Worm (Caenorhabditis elegans): ENCODE data around the gene vps-32.1.

vps-32.1 gene

DNA sequence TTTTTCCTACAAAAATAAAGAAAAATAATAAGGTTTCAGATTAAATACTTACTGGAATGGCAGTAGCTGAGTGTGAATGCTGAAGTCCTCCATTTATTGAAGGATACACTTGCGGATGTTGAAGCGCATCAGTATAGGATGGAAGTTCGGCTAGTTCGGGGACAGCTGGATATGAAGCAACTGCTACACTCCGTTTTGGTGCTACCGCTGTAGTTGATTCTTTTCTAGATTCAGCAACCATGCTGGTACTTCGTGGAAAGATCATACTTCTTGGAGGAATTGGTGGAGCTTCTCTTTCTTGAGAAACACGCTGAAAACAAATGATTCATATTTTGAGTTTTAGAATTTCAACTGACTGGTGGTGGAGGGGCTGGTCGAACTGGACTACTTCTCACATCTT, 19.1 kb downstream of the vps-32.1 start:
- TF ChIP-seq ceh-43 (GFP tag; optimal IDR thresholded peaks at IDR 0.05) (no peak), hlh-1 (tag; optimal IDR thresholded peaks at IDR 0.05) (no peak), tbx-8 (GFP tag; optimal IDR thresholded peaks at IDR 0.05) (no peak), drap-1 (GFP tag; optimal IDR thresholded peaks at IDR 0.05) (no peak), nhr-12 (tag; optimal IDR thresholded peaks at IDR 0.05) (no peak), mls-2 (tag; optimal IDR thresholded peaks at IDR 0.05) (no peak), unc-62 (GFP tag; optimal IDR thresholded peaks at IDR 0.05) (no peak), ceh-39 (tag; optimal IDR thresholded peaks at IDR 0.05) (no peak), nhr-76 (tag; optimal IDR thresholded peaks at IDR 0.05) (no peak), elt-1 (tag; optimal IDR thresholded peaks at IDR 0.05; ENCODE audit: borderline replicate concordance, insufficient read depth) (no peak), unc-120 (tag; optimal IDR thresholded peaks at IDR 0.05; ENCODE audit: poor library complexity, severe bottlenecking) (no peak), unc-39 (tag; optimal IDR thresholded peaks at IDR 0.05) (no peak), nhr-237 (tag; optimal IDR thresholded peaks at IDR 0.05) (no peak), elt-3 (tag; optimal IDR thresholded peaks at IDR 0.05) (no peak)

DNA sequence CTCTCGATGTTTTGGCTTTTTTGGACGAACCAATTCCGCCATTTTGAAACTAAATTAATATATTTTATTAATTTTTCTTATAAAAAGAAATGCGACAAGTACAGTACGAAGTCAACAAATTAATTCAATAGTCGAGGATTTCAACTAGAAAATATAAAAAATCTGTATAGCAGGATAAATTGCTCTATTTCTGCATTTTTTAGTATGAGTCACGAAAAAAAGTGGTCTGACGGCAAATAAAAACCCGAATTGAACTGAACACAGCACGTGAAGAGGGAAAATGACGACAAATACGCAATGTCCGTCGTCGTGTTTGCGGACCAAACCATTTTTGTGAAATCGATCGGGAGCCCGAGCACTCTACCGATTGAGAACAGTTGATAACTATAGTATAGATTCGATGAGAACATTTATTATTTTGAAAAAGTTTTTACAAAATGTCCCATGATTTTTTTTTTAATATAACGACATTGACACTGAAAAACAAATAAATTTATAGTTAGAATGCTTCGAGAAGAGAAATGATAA, 19.9 kb downstream of the vps-32.1 start, which contains the start of gene epg-5:
epg-5 (minus strand) TSS at position 51 of the 528 bp plus-strand sequence.
- TF ChIP-seq unc-120 (tag; optimal IDR thresholded peaks at IDR 0.05; ENCODE audit: poor library complexity, severe bottlenecking) (peak; percentile 67), tbx-8 (GFP tag; optimal IDR thresholded peaks at IDR 0.05) (no peak)

DNA sequence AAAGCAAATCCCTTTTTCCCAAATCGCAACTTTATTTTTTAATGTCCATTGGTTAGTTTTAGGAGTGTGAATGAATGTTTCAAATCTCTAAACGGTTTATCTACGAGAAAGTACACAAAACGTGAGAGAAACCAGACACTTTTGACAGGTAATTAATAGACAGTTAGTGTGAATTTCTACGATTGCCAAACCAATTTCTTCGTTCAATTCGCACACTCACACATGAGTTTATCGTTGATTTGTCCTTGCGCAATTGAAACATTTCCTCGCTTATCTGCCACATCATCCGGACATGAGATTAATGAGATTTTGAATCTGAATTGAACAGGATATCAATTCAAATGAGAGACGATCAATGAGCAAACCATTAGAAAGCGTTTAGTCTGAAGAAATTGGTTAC, 20.8 kb downstream of the vps-32.1 start:
- TF ChIP-seq tbx-8 (GFP tag; optimal IDR thresholded peaks at IDR 0.05) (no peak), elt-1 (tag; optimal IDR thresholded peaks at IDR 0.05; ENCODE audit: borderline replicate concordance, insufficient read depth) (peak; percentile 4)

DNA sequence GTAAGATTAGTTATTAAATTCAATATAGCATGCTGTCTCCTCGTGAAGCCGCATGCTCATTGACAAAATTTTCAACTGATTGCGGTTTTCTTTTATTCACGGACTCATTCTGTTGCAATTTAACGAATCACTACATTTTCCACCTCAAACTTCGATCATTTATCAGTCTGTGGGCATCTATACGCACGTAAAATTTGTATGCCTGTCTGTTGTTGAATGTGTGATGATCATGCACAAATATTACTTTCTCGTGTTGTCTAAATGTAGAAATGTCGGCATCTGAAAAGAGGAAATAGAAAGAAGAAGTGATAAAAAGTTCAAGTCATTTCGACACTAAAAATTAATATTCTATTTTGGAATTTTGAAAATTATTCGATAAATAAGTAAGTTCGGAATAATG, 23.0 kb downstream of the vps-32.1 start:
- TF ChIP-seq ztf-11 (tag; optimal IDR thresholded peaks at IDR 0.05) (no peak), elt-1 (tag; optimal IDR thresholded peaks at IDR 0.05; ENCODE audit: borderline replicate concordance, insufficient read depth) (no peak), mab-5 (tag; optimal IDR thresholded peaks at IDR 0.05) (no peak), unc-39 (tag; optimal IDR thresholded peaks at IDR 0.05) (no peak), snpc-4 (tag; optimal IDR thresholded peaks at IDR 0.05) (no peak), M03D4.4 (tag; optimal IDR thresholded peaks at IDR 0.05) (no peak), mls-2 (tag; optimal IDR thresholded peaks at IDR 0.05) (no peak), unc-120 (tag; optimal IDR thresholded peaks at IDR 0.05; ENCODE audit: poor library complexity, severe bottlenecking) (no peak)

DNA sequence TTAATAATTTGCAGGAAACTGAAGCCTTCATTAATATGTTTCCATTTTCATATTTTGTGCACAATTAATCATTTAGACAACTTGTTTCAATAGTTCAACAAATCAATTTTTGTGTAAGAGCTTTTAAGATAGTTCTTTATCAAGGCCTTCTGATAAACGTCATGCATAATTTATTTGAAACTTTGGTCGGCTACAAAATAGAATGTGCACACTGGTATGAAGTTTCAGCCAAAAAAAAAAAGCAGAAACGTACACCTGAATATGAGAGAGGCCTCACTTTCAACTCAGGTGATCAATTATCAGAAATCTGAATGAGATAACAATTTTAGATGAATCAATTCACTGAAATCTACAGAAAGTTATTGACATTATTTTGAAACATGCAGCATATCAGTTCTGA, 25.0 kb downstream of the vps-32.1 start:
- TF ChIP-seq drap-1 (GFP tag; optimal IDR thresholded peaks at IDR 0.05) (no peak), unc-62 (GFP tag; optimal IDR thresholded peaks at IDR 0.05) (no peak), ces-1 (GFP tag; optimal IDR thresholded peaks at IDR 0.05) (no peak), sptf-1 (tag; optimal IDR thresholded peaks at IDR 0.05) (no peak), mls-2 (tag; optimal IDR thresholded peaks at IDR 0.05) (no peak), nhr-76 (tag; optimal IDR thresholded peaks at IDR 0.05) (no peak), lin-13 (tag; optimal IDR thresholded peaks at IDR 0.05) (no peak), M03D4.4 (tag; optimal IDR thresholded peaks at IDR 0.05) (no peak), lsy-2 (tag; optimal IDR thresholded peaks at IDR 0.05) (no peak), hlh-1 (tag; optimal IDR thresholded peaks at IDR 0.05) (no peak), elt-3 (tag; optimal IDR thresholded peaks at IDR 0.05) (no peak), blmp-1 (tag; optimal IDR thresholded peaks at IDR 0.05) (no peak), bed-3 (GFP tag; optimal IDR thresholded peaks at IDR 0.05) (no peak), zip-8 (tag; optimal IDR thresholded peaks at IDR 0.05) (no peak)

DNA sequence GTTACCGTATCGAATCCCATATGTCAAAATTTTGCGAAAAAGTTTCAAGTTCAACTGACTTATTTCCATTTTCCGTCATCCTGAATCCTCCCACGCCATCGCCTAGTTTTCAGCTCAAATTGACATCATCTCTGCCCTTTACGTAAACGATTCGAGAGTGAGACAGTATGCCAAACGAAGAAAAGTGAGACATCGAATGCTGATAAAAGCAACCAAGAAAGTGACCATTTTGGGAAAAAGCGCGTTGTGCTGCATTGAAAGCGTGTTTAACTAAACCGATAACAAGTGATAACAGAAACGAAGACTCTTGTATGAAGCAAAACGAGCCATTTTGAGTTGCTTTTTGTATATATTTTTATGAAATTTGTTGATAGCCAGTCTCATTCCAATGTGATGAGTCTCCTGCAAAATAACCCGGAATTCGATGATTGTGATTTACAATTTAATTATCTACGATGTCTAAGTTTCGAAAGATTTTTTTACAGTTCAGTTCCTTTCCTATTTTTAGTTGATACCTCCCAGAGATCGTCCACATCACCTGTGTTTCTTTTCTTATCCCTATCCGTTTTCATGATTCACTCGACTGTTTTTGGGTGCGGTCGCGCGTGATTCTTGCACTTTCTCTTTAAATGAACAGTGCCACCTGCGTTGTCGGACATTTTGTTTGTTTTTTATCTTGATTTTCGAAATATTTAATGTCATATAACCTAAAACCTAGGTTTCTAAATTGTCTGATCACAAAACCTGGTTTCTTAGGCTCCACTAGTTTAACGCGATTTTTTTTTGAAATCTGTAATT, 25.9 kb downstream of the vps-32.1 start:
- TF ChIP-seq unc-120 (tag; optimal IDR thresholded peaks at IDR 0.05; ENCODE audit: poor library complexity, severe bottlenecking) (no peak), tbx-8 (GFP tag; optimal IDR thresholded peaks at IDR 0.05) (no peak), cnd-1 (tag; optimal IDR thresholded peaks at IDR 0.05) (no peak), ztf-11 (tag; optimal IDR thresholded peaks at IDR 0.05) (no peak)

Measured in whole organism, mixed stage, embryonic.